Fruit fly (Drosophila melanogaster) whole organism, larva: ENCODE measurements around the gene CG11664.

ENCODE experiments used
- noc ChIP-seq: fragments of 200-800 bp; sonication (Bioruptor generic); optimal IDR thresholded peaks from 3 replicates; lab custom pipeline; 2019; ENCODE audit warnings: missing biosample characterization, mild to moderate bottlenecking, missing genetic modification characterization, moderate library complexity

CG11664 gene

DNA sequence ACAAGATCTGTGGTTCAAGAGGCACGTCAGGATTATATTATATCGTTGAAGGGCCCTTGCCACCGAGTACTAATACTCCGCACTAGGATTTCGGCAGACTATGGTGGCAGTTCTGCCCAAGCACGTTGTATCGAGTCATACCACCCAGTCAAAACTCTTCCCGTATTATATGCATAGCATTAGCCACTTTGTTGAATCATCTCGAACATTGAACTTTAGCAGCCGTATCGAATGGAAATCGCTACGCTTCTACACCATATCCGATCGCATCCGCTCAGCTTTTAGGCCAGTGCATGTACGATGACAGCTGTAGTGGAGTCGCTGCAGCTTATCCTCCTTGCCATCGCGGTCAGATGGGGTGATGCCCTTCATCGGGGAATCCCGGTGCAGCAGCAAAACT is at the start of gene CG11664:
CG11664 (plus strand) TSS at position 301 of the 400 bp plus-strand sequence.
- no peak for TF ChIP-seq noc

DNA sequence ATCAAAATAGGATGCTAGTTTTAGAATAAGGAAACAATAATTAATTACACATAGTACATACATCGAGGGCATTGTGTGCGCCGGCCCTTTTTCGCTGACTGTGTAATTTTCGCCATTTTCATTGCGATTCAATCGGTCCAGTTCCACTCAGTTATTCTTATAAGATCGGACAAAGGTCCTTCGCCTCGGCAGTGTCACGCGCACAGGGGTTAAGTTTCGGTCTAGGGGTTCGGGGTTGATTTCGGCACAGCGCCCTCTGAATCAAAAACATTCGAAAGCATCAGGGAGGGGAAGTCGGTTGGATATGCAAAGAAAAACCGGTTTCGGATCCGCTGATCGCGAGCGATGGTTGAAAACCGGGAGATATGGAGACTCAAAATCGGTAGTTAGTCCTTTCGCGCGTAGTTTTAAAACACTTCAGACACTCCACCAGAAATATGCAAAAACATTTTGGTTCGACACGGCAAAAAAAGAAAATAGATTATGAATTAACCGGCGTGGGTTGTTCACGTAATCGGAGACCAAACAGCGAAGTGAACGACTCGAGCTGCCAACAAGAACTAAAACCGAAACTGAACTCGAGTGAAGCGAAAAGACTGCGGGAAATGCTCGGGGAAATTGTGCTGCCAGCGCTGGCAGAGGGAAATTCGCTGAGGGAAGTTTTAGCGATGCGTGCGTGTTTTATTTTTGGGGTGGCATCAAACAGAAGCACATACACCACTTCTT is 39.4 kb upstream of the CG11664 start:
- no peak for TF ChIP-seq noc

- TF ChIP-seq noc: no peak
These were observed 37.5 kb upstream of the CG11664 start for dm6 chrX:838012-838411.

dm6 chrX:841038-841437 is 34.5 kb upstream of the CG11664 start:
- TF ChIP-seq noc: no peak

- TF ChIP-seq noc: no peak
These were observed 33.6 kb upstream of the CG11664 start for dm6 chrX:841941-842340.

- no peak for TF ChIP-seq noc
These were observed 32.0 kb upstream of the CG11664 start for dm6 chrX:843489-843888.

dm6 chrX:844523-844922 is 31.0 kb upstream of the CG11664 start, which contains the start of gene CG14635:
Gene CG14635 (plus strand): TSS chrX:844823.
- TF ChIP-seq noc: no peak

- TF ChIP-seq noc: no peak
These were observed 28.5 kb upstream of the CG11664 start, which contains the start of gene CG3713 for dm6 chrX:847057-847456. Gene CG3713 (minus strand): TSS chrX:847157.

- TF ChIP-seq noc: no peak
These were observed 13.2 kb upstream of the CG11664 start, which contains the start of gene CG14634 for dm6 chrX:862308-862707. Gene CG14634 (plus strand): TSS chrX:862608.

dm6 chrX:868441-868840 is 7.1 kb upstream of the CG11664 start:
- no peak for TF ChIP-seq noc

dm6 chrX:873739-874138 is 1.8 kb upstream of the CG11664 start:
- no peak for TF ChIP-seq noc

dm6 chrX:894182-894581 is 18.6 kb downstream of the CG11664 start, which contains the start of gene CG11663:
Gene CG11663 (plus strand): TSS chrX:894482.
- TF ChIP-seq noc: no peak

DNA sequence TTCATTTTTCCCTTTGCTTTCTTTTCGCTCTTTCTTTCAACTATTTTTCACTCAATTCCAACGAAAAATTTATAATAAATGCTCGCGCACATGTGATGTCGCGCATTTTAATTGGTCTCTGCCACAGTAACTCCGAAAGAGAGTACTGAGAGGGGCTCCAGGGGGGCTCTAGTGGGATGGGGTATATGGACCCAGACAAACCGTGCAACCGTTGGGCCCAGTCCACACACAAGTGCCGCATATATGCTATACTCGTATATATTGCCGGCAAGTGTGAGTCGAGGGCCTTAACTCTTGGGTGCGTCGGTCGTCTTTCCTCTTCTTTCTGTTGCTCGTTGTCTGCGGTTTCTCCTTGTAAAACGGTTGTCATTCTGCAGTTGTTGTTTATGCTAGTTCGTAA is 22.8 kb downstream of the CG11664 start:
- TF ChIP-seq noc: no peak

dm6 chrX:899407-900050 is 24.0 kb downstream of the CG11664 start:
- no peak for TF ChIP-seq noc

dm6 chrX:900725-901345 is 25.3 kb downstream of the CG11664 start:
- peak; percentile 50 for TF ChIP-seq noc

dm6 chrX:908763-909497 is 33.4 kb downstream of the CG11664 start:
- no peak for TF ChIP-seq noc

- no peak for TF ChIP-seq noc
These were observed 45.8 kb downstream of the CG11664 start for dm6 chrX:921359-921758.
